Worm (Caenorhabditis elegans) whole organism, L2 larva: ENCODE results near the gene W03F8.4.
A peak's percentile ranks its signal among the peaks of the same experiment; 100 is the strongest.

Experiments
- C34F6.9 ChIP-seq: fragments of 150-350 bp; optimal IDR thresholded peaks from 2 replicates; lab custom pipeline; 2014; ENCODE audit warnings: missing biosample characterization, missing genetic modification characterization
- F13H6.1 ChIP-seq: sonication (generic microtip); optimal IDR thresholded peaks from 2 replicates; lab custom pipeline; 2016; ENCODE audit warnings: missing genetic modification characterization, missing compliant biosample characterization
- R02D3.7 ChIP-seq: fragments of 150-350 bp; optimal IDR thresholded peaks from 2 replicates; lab custom pipeline; 2014; ENCODE audit warnings: missing biosample characterization, missing genetic modification characterization
- Y55F3AM.14 ChIP-seq: fragments of 200-800 bp; sonication (Bioruptor generic); optimal IDR thresholded peaks from 2 replicates; lab custom pipeline; 2018; ENCODE audit warnings: mild to moderate bottlenecking, missing genetic modification characterization, missing compliant biosample characterization
- ZK546.5 ChIP-seq: sonication (generic microtip); optimal IDR thresholded peaks from 2 replicates; lab custom pipeline; 2017; ENCODE audit warnings: missing biosample characterization, missing genetic modification characterization
- alr-1 ChIP-seq: fragments of 150-350 bp; optimal IDR thresholded peaks from 2 replicates; lab custom pipeline; 2014; ENCODE audit warnings: missing biosample characterization, missing genetic modification characterization
- ama-1 ChIP-seq: fragments of 150-350 bp; optimal IDR thresholded peaks from 2 replicates; lab custom pipeline; 2018; ENCODE audit warnings: inconsistent platforms
- blmp-1 ChIP-seq: sonication (generic microtip); optimal IDR thresholded peaks from 2 replicates; lab custom pipeline; 2017; ENCODE audit warnings: missing genetic modification characterization, mild to moderate bottlenecking, missing compliant biosample characterization, antibody characterized with exemption, moderate library complexity; ENCODE audit not compliant: insufficient read depth
- ceh-82 ChIP-seq: fragments of 150-350 bp; optimal IDR thresholded peaks from 2 replicates; lab custom pipeline; 2014; ENCODE audit warnings: missing biosample characterization, missing genetic modification characterization
- crh-2 ChIP-seq: sonication (generic microtip); optimal IDR thresholded peaks from 2 replicates; lab custom pipeline; 2017; ENCODE audit warnings: missing biosample characterization, missing genetic modification characterization
- dmd-4 ChIP-seq: sonication (generic microtip); optimal IDR thresholded peaks from 2 replicates; lab custom pipeline; 2017; ENCODE audit warnings: missing biosample characterization, missing genetic modification characterization
- egl-27 ChIP-seq: sonication (generic microtip); optimal IDR thresholded peaks from 3 replicates; lab custom pipeline; 2017; ENCODE audit warnings: missing biosample characterization, missing genetic modification reagents, missing genetic modification characterization
- elt-3 ChIP-seq: sonication (generic microtip); optimal IDR thresholded peaks from 2 replicates; lab custom pipeline; 2017; ENCODE audit warnings: missing biosample characterization, missing genetic modification characterization
- fos-1 ChIP-seq: fragments of 150-350 bp; optimal IDR thresholded peaks from 2 replicates; lab custom pipeline; 2014; ENCODE audit warnings: missing biosample characterization, missing genetic modification characterization
- lin-11 ChIP-seq: fragments of 150-350 bp; sonication (generic microtip); optimal IDR thresholded peaks from 2 replicates; lab custom pipeline; 2014; ENCODE audit warnings: missing biosample characterization, missing genetic modification characterization, inconsistent platforms, mixed read lengths
- lin-13 ChIP-seq: fragments of 150-350 bp; optimal IDR thresholded peaks from 2 replicates; lab custom pipeline; 2014; ENCODE audit warnings: missing biosample characterization, missing genetic modification reagents, missing genetic modification characterization
- lin-39 ChIP-seq: fragments of 150-350 bp; optimal IDR thresholded peaks from 2 replicates; lab custom pipeline; 2014; ENCODE audit warnings: missing biosample characterization, missing genetic modification reagents, missing genetic modification characterization
- lsy-2 ChIP-seq, 2 experiments: fragments of 150-350 bp in 1 of 2; sonication (generic microtip) in 1 of 2; optimal IDR thresholded peaks; 2 replicates each; lab custom pipeline; 2014 to 2017; ENCODE audit warnings: missing biosample characterization in 2 of 2, missing genetic modification characterization in 2 of 2
- mab-5 ChIP-seq: fragments of 150-350 bp; optimal IDR thresholded peaks from 2 replicates; lab custom pipeline; 2014; ENCODE audit warnings: missing biosample characterization, missing genetic modification characterization
- nhr-11 ChIP-seq: fragments of 150-350 bp; optimal IDR thresholded peaks from 2 replicates; lab custom pipeline; 2014; ENCODE audit warnings: missing biosample characterization, missing genetic modification characterization
- nhr-12 ChIP-seq: fragments of 150-350 bp; optimal IDR thresholded peaks from 2 replicates; lab custom pipeline; 2014; ENCODE audit warnings: missing biosample characterization, missing genetic modification characterization
- nhr-129 ChIP-seq: fragments of 150-350 bp; optimal IDR thresholded peaks from 2 replicates; lab custom pipeline; 2014; ENCODE audit warnings: missing biosample characterization, missing genetic modification characterization
- nhr-21 ChIP-seq: fragments of 150-350 bp; optimal IDR thresholded peaks from 2 replicates; lab custom pipeline; 2014; ENCODE audit warnings: missing biosample characterization, missing genetic modification characterization
- nhr-23 ChIP-seq: fragments of 150-350 bp; optimal IDR thresholded peaks from 2 replicates; lab custom pipeline; 2014; ENCODE audit warnings: missing biosample characterization, missing genetic modification reagents, missing genetic modification characterization
- nhr-237 ChIP-seq: fragments of 150-350 bp; optimal IDR thresholded peaks from 2 replicates; lab custom pipeline; 2014; ENCODE audit warnings: missing biosample characterization, missing genetic modification characterization
- nhr-25 ChIP-seq: fragments of 150-350 bp; sonication (generic microtip); optimal IDR thresholded peaks from 3 replicates; lab custom pipeline; 2014; ENCODE audit warnings: missing biosample characterization, missing genetic modification characterization
- nhr-6 ChIP-seq: fragments of 150-350 bp; optimal IDR thresholded peaks from 2 replicates; lab custom pipeline; 2014; ENCODE audit warnings: missing biosample characterization, missing genetic modification characterization
- nhr-77 ChIP-seq: fragments of 150-350 bp; optimal IDR thresholded peaks from 2 replicates; lab custom pipeline; 2014; ENCODE audit warnings: missing biosample characterization, missing genetic modification characterization
- peb-1 ChIP-seq: fragments of 150-350 bp; optimal IDR thresholded peaks from 2 replicates; lab custom pipeline; 2014; ENCODE audit warnings: missing biosample characterization, missing genetic modification characterization
- sem-4 ChIP-seq: fragments of 150-350 bp; optimal IDR thresholded peaks from 2 replicates; lab custom pipeline; 2014; ENCODE audit warnings: missing biosample characterization, missing genetic modification reagents, missing genetic modification characterization
- skn-1 ChIP-seq: sonication (generic microtip); optimal IDR thresholded peaks from 2 replicates; lab custom pipeline; 2017; ENCODE audit warnings: missing biosample characterization, missing genetic modification characterization
- sma-9 ChIP-seq, 2 experiments: fragments of 150-350 bp in 1 of 2; sonication (generic microtip) in 1 of 2; optimal IDR thresholded peaks; 2 replicates each; lab custom pipeline; 2014 to 2016; ENCODE audit warnings: missing genetic modification characterization in 2 of 2, mild to moderate bottlenecking in 1 of 2, missing biosample characterization in 1 of 2, missing compliant biosample characterization in 1 of 2, missing genetic modification reagents in 1 of 2, moderate library complexity in 1 of 2
- snpc-4 ChIP-seq: fragments of 150-350 bp; optimal IDR thresholded peaks from 2 replicates; lab custom pipeline; 2014; ENCODE audit warnings: missing biosample characterization, missing genetic modification characterization
- unc-55 ChIP-seq: fragments of 150-350 bp; sonication (generic microtip); optimal IDR thresholded peaks from 3 replicates; lab custom pipeline; 2014; ENCODE audit warnings: missing biosample characterization, missing genetic modification reagents, missing genetic modification characterization
- unc-62 ChIP-seq: fragments of 150-350 bp; optimal IDR thresholded peaks from 2 replicates; lab custom pipeline; 2014; ENCODE audit warnings: missing biosample characterization, missing genetic modification reagents, missing genetic modification characterization
- zag-1 ChIP-seq: fragments of 150-350 bp; optimal IDR thresholded peaks from 2 replicates; lab custom pipeline; 2014; ENCODE audit warnings: missing biosample characterization, missing genetic modification characterization
- ztf-1 ChIP-seq: fragments of 200-800 bp; sonication (Bioruptor generic); conservative IDR thresholded peaks from 2 replicates; pipeline ENCODE4 v1.3.6; 2022; ENCODE audit warnings: missing genetic modification characterization, missing compliant biosample characterization

The W03F8.4 gene

DNA sequence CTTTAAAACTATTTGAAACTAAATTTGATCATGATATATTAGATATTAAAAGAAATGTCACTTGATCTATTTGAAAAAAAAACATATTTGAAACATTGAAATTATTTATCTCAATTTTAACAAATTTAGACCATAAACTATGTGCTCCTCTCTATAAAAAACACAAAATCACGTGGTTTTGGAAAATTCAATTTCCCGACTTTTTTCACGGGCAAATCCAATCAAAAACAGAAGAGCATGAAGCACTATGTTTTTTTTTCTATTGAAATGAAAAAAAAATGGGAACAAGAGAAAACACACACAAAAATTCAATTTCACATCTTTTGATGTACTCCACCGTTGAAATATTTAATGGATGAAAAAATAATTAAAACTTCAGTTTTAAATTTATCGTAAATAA, 44.7 kb upstream of the W03F8.4 start:
- TF ChIP-seq lsy-2 (tag; optimal IDR thresholded peaks at IDR 0.05; lab: Kevin White, UChicago) = peak in 1 of 2 experiments; percentile 2
- TF ChIP-seq crh-2 (tag; lab: Kevin White, UChicago) = no peak

- TF ChIP-seq lsy-2 (tag; optimal IDR thresholded peaks at IDR 0.05; lab: Kevin White, UChicago) (peak in 1 of 2 experiments; percentile 7), crh-2 (tag; lab: Kevin White, UChicago) (peak; percentile 15), nhr-25 (tag; lab: Kevin White, UChicago) (peak; percentile 16), fos-1 (tag; lab: Kevin White, UChicago) (peak; percentile 4), ceh-82 (tag; lab: Kevin White, UChicago) (no peak), alr-1 (tag; lab: Kevin White, UChicago) (no peak), nhr-12 (tag; lab: Kevin White, UChicago) (no peak), C34F6.9 (tag; lab: Kevin White, UChicago) (peak; percentile 20), unc-55 (GFP tag; lab: Kevin White, UChicago) (peak; percentile 33), snpc-4 (tag; lab: Kevin White, UChicago) (no peak), lin-39 (tag; lab: Kevin White, UChicago) (no peak), peb-1 (tag; lab: Kevin White, UChicago) (no peak), nhr-11 (tag; lab: Kevin White, UChicago) (no peak), F13H6.1 (tag; lab: Kevin White, UChicago) (no peak), dmd-4 (tag; lab: Kevin White, UChicago) (no peak), nhr-23 (tag; lab: Kevin White, UChicago) (no peak), sma-9 (GFP tag; optimal IDR thresholded peaks at IDR 0.05; lab: Kevin White, UChicago) (peak; percentile 1), sma-9 (tag; optimal IDR thresholded peaks at IDR 0.05; lab: Kevin White, UChicago) (no peak), skn-1 (tag; lab: Kevin White, UChicago) (no peak), mab-5 (tag; lab: Kevin White, UChicago) (no peak)
Observed at ce11 chrIV:5139972-5140371, 44.0 kb upstream of the W03F8.4 start.

ce11 chrIV:5149793-5150192, 34.1 kb upstream of the W03F8.4 start, which contains the start of gene C24D10.5:
Gene C24D10.5, plus strand, starts transcription at chrIV:5150093.
- TF ChIP-seq alr-1 (tag; lab: Kevin White, UChicago) (no peak), blmp-1 (no peak), egl-27 (no peak), lin-11 (no peak), unc-62 (GFP tag; lab: Kevin White, UChicago) (no peak), lin-13 (no peak), nhr-237 (tag; lab: Kevin White, UChicago) (no peak), nhr-129 (tag; lab: Kevin White, UChicago) (no peak), fos-1 (tag; lab: Kevin White, UChicago) (no peak), Y55F3AM.14 (no peak), crh-2 (tag; lab: Kevin White, UChicago) (no peak), mab-5 (tag; lab: Kevin White, UChicago) (no peak), snpc-4 (tag; lab: Kevin White, UChicago) (no peak), nhr-11 (tag; lab: Kevin White, UChicago) (no peak), nhr-21 (no peak), elt-3 (tag; lab: Kevin White, UChicago) (no peak), ZK546.5 (tag; lab: Kevin White, UChicago) (no peak), R02D3.7 (tag; lab: Kevin White, UChicago) (no peak), ama-1 (lab: Kevin White, UChicago) (no peak), nhr-77 (tag; lab: Kevin White, UChicago) (no peak)

- no peak for TF ChIP-seq ZK546.5 (tag; lab: Kevin White, UChicago)
- TF ChIP-seq nhr-6 (tag; lab: Kevin White, UChicago) = no peak
- no peak for TF ChIP-seq egl-27
- no peak for TF ChIP-seq sem-4 (tag; lab: Kevin White, UChicago)
- TF ChIP-seq ztf-1 = no peak
- TF ChIP-seq zag-1 (tag; lab: Kevin White, UChicago) = no peak
Observed at ce11 chrIV:5152391-5152790, 31.5 kb upstream of the W03F8.4 start, which contains the start of gene soc-2. Gene soc-2, minus strand, starts transcription at chrIV:5152491.
